Worm (Caenorhabditis elegans) whole organism, early embryonic: ENCODE results near the gene cnx-1.

Experiments used
- aly-1 ChIP-seq: sonication (generic microtip); optimal IDR thresholded peaks from 2 replicates; lab custom pipeline; 2016; ENCODE audit warnings: missing genetic modification characterization, missing compliant biosample characterization
- ama-1 ChIP-seq: fragments of 150-350 bp; optimal IDR thresholded peaks from 2 replicates; lab custom pipeline; 2014
- ceh-13 ChIP-seq: fragments of 200-800 bp; sonication (Bioruptor generic); optimal IDR thresholded peaks from 2 replicates; lab custom pipeline; 2018; ENCODE audit warnings: mild to moderate bottlenecking, missing genetic modification characterization, missing compliant biosample characterization
- ets-7 ChIP-seq: sonication (generic microtip); optimal IDR thresholded peaks from 2 replicates; lab custom pipeline; 2016; ENCODE audit warnings: missing genotype, missing genetic modification characterization, missing compliant biosample characterization
- scrt-1 ChIP-seq: fragments of 200-800 bp; sonication (Bioruptor generic); IDR thresholded peaks from 2 replicates; pipeline ENCODE4 v1.3.6; 2022; ENCODE audit warnings: missing genetic modification characterization, missing compliant biosample characterization
- sea-1 ChIP-seq: fragments of 200-800 bp; sonication (Bioruptor generic); conservative IDR thresholded peaks from 2 replicates; pipeline ENCODE4 v1.3.6; 2022; ENCODE audit warnings: missing genetic modification characterization, missing compliant biosample characterization
- tbx-37 ChIP-seq: fragments of 200-800 bp; sonication (Bioruptor generic); conservative IDR thresholded peaks from 2 replicates; pipeline ENCODE4 v1.3.6; 2022; ENCODE audit warnings: missing genetic modification reagents, missing genetic modification characterization, missing compliant biosample characterization

DNA sequence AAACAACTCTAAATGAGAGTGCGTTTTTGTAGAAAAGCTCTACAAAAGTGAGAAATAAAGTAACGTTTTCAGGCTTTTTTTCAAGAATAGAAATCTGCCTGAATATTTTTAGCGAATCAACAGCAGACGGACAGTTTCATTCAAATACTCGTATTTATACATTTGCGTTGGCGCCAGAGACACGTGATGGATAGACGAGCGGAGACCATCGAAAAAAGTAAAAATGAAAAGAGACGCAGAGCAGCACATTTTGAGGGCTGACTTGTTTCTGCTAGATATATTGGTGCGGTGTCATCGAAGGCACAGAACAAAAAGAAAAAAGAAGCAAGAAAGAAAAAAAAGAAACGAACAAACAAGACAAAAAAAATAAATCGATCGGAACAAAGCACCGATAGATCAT, 9.1 kb upstream of the cnx-1 start:
- no peak for TF ChIP-seq ceh-13 (GFP tag; lab: Kevin White, UChicago)
- TF ChIP-seq aly-1 (tag; lab: Kevin White, UChicago) = no peak
- TF ChIP-seq ama-1 (lab: Kevin White, UChicago) = no peak
- no peak for TF ChIP-seq sea-1
- TF ChIP-seq tbx-37 (GFP tag; lab: Robert Waterston, UW) = no peak
- TF ChIP-seq scrt-1 (GFP tag; lab: Robert Waterston, UW) = no peak
- TF ChIP-seq ets-7 = no peak
